Fruit fly (Drosophila melanogaster) whole organism, embryonic: ENCODE results near the gene CG11350.

ENCODE experiments used
- Blimp-1 ChIP-seq: fragments of 200-800 bp; sonication (Bioruptor generic); optimal IDR thresholded peaks from 3 replicates; lab custom pipeline; 2018; ENCODE audit warnings: missing biosample characterization, missing genetic modification characterization, mild to moderate bottlenecking, moderate library complexity, missing genetic modification reagents
- BtbVII ChIP-seq: fragments of 200-800 bp; sonication (Bioruptor generic); optimal IDR thresholded peaks from 3 replicates; lab custom pipeline; 2017; ENCODE audit warnings: missing biosample characterization, mild to moderate bottlenecking, missing genetic modification characterization
- CG10431 ChIP-seq: fragments of 200-800 bp; sonication (Bioruptor generic); optimal IDR thresholded peaks from 3 replicates; lab custom pipeline; 2018; ENCODE audit warnings: missing biosample characterization, mild to moderate bottlenecking, missing genetic modification characterization
- CG11247 ChIP-seq: fragments of 200-800 bp; sonication (Bioruptor generic); IDR thresholded peaks from 2 replicates; pipeline ENCODE4 v1.3.6; 2022; ENCODE audit warnings: missing biosample characterization, missing genetic modification characterization
- CG11695 ChIP-seq: fragments of 200-800 bp; sonication (Bioruptor generic); IDR thresholded peaks from 3 replicates; pipeline ENCODE4 v1.3.6; 2022; ENCODE audit warnings: missing biosample characterization, missing genetic modification characterization
- CG12155 ChIP-seq: fragments of 200-800 bp; sonication (Bioruptor generic); optimal IDR thresholded peaks from 3 replicates; lab custom pipeline; 2016; ENCODE audit warnings: missing biosample characterization, missing genetic modification characterization
- CG12299 ChIP-seq: fragments of 200-800 bp; sonication (Bioruptor generic); optimal IDR thresholded peaks from 2 replicates; lab custom pipeline; 2018; ENCODE audit warnings: missing biosample characterization, mild to moderate bottlenecking, missing genetic modification characterization
- CG13287 ChIP-seq: fragments of 200-800 bp; sonication (Bioruptor generic); IDR thresholded peaks from 2 replicates; pipeline ENCODE4 v1.3.6; 2022; ENCODE audit warnings: missing biosample characterization, missing genetic modification characterization; ENCODE audit not compliant: partially characterized antibody
- CG1602 ChIP-seq: fragments of 200-800 bp; sonication (Bioruptor generic); optimal IDR thresholded peaks from 3 replicates; lab custom pipeline; 2016; ENCODE audit warnings: missing biosample characterization, missing genetic modification characterization
- CG17912 ChIP-seq: fragments of 200-800 bp; sonication (Bioruptor generic); optimal IDR thresholded peaks from 2 replicates; lab custom pipeline; 2018; ENCODE audit warnings: missing biosample characterization, mild to moderate bottlenecking, missing genetic modification characterization
- CG18476 ChIP-seq: fragments of 200-800 bp; sonication (Bioruptor generic); optimal IDR thresholded peaks from 2 replicates; lab custom pipeline; 2016; ENCODE audit warnings: missing biosample characterization, mild to moderate bottlenecking, missing genetic modification characterization
- CG30020 ChIP-seq: fragments of 200-800 bp; optimal IDR thresholded peaks from 2 replicates; lab custom pipeline; 2019; ENCODE audit warnings: missing biosample characterization, mild to moderate bottlenecking, missing genetic modification characterization, moderate library complexity
- CG3065 ChIP-seq: fragments of 200-800 bp; sonication (Bioruptor generic); optimal IDR thresholded peaks from 2 replicates; lab custom pipeline; 2016; ENCODE audit warnings: missing biosample characterization, missing genetic modification characterization
- CG31224 ChIP-seq: fragments of 200-800 bp; sonication (Bioruptor generic); IDR thresholded peaks from 2 replicates; pipeline ENCODE4 v1.3.6; 2022; ENCODE audit warnings: missing biosample characterization, missing genetic modification characterization
- CG31388 ChIP-seq: fragments of 200-800 bp; sonication (Bioruptor generic); optimal IDR thresholded peaks from 2 replicates; lab custom pipeline; 2016; ENCODE audit warnings: missing biosample characterization, missing genetic modification characterization
- CG34422 ChIP-seq: fragments of 200-800 bp; sonication (Bioruptor generic); IDR thresholded peaks from 3 replicates; pipeline ENCODE4 v1.3.6; 2022; ENCODE audit warnings: missing biosample characterization, missing genetic modification characterization
- CG3995 ChIP-seq: fragments of 200-800 bp; sonication (Bioruptor generic); optimal IDR thresholded peaks from 3 replicates; lab custom pipeline; 2016; ENCODE audit warnings: missing biosample characterization, missing genetic modification characterization
- CG4282 ChIP-seq: fragments of 200-800 bp; sonication (Bioruptor generic); optimal IDR thresholded peaks from 2 replicates; lab custom pipeline; 2016; ENCODE audit warnings: missing biosample characterization, missing genetic modification characterization
- CG8478 ChIP-seq: fragments of >200 bp; optimal IDR thresholded peaks from 2 replicates; lab custom pipeline; 2018
- CG8765 ChIP-seq: fragments of 200-800 bp; sonication (Bioruptor generic); IDR thresholded peaks from 2 replicates; pipeline ENCODE4 v1.3.6; 2022; ENCODE audit warnings: missing biosample characterization, missing genetic modification characterization
- CG9797 ChIP-seq: fragments of 200-800 bp; sonication (Bioruptor generic); optimal IDR thresholded peaks from 3 replicates; lab custom pipeline; 2018; ENCODE audit warnings: missing biosample characterization, mild to moderate bottlenecking, missing genetic modification characterization
- Dbx ChIP-seq: fragments of 200-800 bp; sonication (Bioruptor generic); IDR thresholded peaks from 3 replicates; pipeline ENCODE4 v1.3.6; 2022; ENCODE audit warnings: missing biosample characterization, missing genetic modification characterization
- Drgx ChIP-seq: fragments of 200-800 bp; sonication (Bioruptor generic); IDR thresholded peaks from 2 replicates; pipeline ENCODE4 v1.3.6; 2022; ENCODE audit warnings: missing biosample characterization, missing genetic modification characterization
- Ets97D ChIP-seq: fragments of 200-800 bp; sonication (Bioruptor generic); optimal IDR thresholded peaks from 3 replicates; lab custom pipeline; 2016; ENCODE audit warnings: missing biosample characterization, missing genetic modification characterization
- Fer3 ChIP-seq: fragments of 200-800 bp; sonication (Bioruptor generic); optimal IDR thresholded peaks from 2 replicates; lab custom pipeline; 2018; ENCODE audit warnings: missing biosample characterization, mild to moderate bottlenecking, missing genetic modification characterization, moderate library complexity
- HHEX ChIP-seq: fragments of 200-800 bp; sonication (Bioruptor generic); optimal IDR thresholded peaks from 3 replicates; lab custom pipeline; 2017; ENCODE audit warnings: missing biosample characterization, mild to moderate bottlenecking, missing genetic modification characterization, missing genetic modification reagents
- Hsf ChIP-seq: fragments of 200-800 bp; sonication (Bioruptor generic); optimal IDR thresholded peaks from 3 replicates; lab custom pipeline; 2016; ENCODE audit warnings: missing biosample characterization, missing genetic modification characterization
- Lhr ChIP-seq: fragments of 200-800 bp; sonication (Bioruptor generic); optimal IDR thresholded peaks from 3 replicates; lab custom pipeline; 2017; ENCODE audit warnings: mild to moderate bottlenecking, missing biosample characterization, missing genetic modification reagents, missing genetic modification characterization
- Meics ChIP-seq: fragments of 200-800 bp; sonication (Bioruptor generic); optimal IDR thresholded peaks from 2 replicates; lab custom pipeline; 2017; ENCODE audit warnings: missing biosample characterization, mild to moderate bottlenecking, missing genetic modification characterization
- Nf-YA ChIP-seq: fragments of 200-800 bp; sonication (Bioruptor generic); IDR thresholded peaks from 2 replicates; pipeline ENCODE4 v1.3.6; 2022; ENCODE audit warnings: missing biosample characterization, missing genetic modification characterization
- NfI ChIP-seq: fragments of 200-800 bp; sonication (Bioruptor generic); optimal IDR thresholded peaks from 3 replicates; lab custom pipeline; 2018; ENCODE audit warnings: missing biosample characterization, mild to moderate bottlenecking, missing genetic modification characterization, moderate library complexity
- Oaz ChIP-seq: fragments of 200-800 bp; sonication (Bioruptor generic); IDR thresholded peaks from 2 replicates; pipeline ENCODE4 v1.3.6; 2022; ENCODE audit warnings: missing biosample characterization, missing genetic modification characterization
- Optix ChIP-seq: fragments of 200-800 bp; sonication (Bioruptor generic); IDR thresholded peaks from 3 replicates; pipeline ENCODE4 v1.3.6; 2022; ENCODE audit warnings: missing biosample characterization, missing genetic modification characterization
- Rfx ChIP-seq: fragments of 200-800 bp; sonication (Bioruptor generic); IDR thresholded peaks from 2 replicates; pipeline ENCODE4 v1.3.6; 2022; ENCODE audit warnings: missing biosample characterization, missing genetic modification characterization
- Stat92E ChIP-seq, 3 experiments: fragments of >200 bp in 2 of 3; fragments of 200-800 bp in 1 of 3; sonication (Bioruptor generic) in 1 of 3; optimal IDR thresholded peaks; 2 replicates each; lab custom pipeline; 2017 to 2019; ENCODE audit warnings: missing biosample characterization in 3 of 3, missing genetic modification characterization in 3 of 3, mild to moderate bottlenecking in 1 of 3, moderate library complexity in 1 of 3
- abd-A ChIP-seq: fragments of 200-800 bp; sonication (Bioruptor generic); optimal IDR thresholded peaks from 3 replicates; lab custom pipeline; 2019; ENCODE audit warnings: missing biosample characterization, mild to moderate bottlenecking, missing genetic modification characterization, moderate library complexity
- bowl ChIP-seq: fragments of 200-800 bp; sonication (Bioruptor generic); IDR thresholded peaks from 2 replicates; pipeline ENCODE4 v1.3.6; 2022; ENCODE audit warnings: missing biosample characterization, missing genetic modification characterization
- cg ChIP-seq: fragments of 200-800 bp; sonication (Bioruptor generic); optimal IDR thresholded peaks from 3 replicates; lab custom pipeline; 2019; ENCODE audit warnings: missing biosample characterization, mild to moderate bottlenecking, missing genetic modification characterization, moderate library complexity
- cwo ChIP-seq: fragments of 200-800 bp; sonication (Bioruptor generic); optimal IDR thresholded peaks from 3 replicates; lab custom pipeline; 2017; ENCODE audit warnings: missing biosample characterization, missing genetic modification characterization, mild to moderate bottlenecking, moderate library complexity, missing genetic modification reagents
- da ChIP-seq: fragments of 200-800 bp; sonication (Bioruptor generic); optimal IDR thresholded peaks from 2 replicates; lab custom pipeline; 2016; ENCODE audit warnings: missing biosample characterization, missing genetic modification characterization
- emc ChIP-seq: fragments of 200-800 bp; sonication (Bioruptor generic); optimal IDR thresholded peaks from 2 replicates; lab custom pipeline; 2016; ENCODE audit warnings: missing biosample characterization, missing genetic modification characterization
- ems ChIP-seq: fragments of 200-800 bp; sonication (Bioruptor generic); optimal IDR thresholded peaks from 3 replicates; lab custom pipeline; 2016; ENCODE audit warnings: missing biosample characterization, missing genetic modification characterization
- eve ChIP-seq, 2 experiments: fragments of >200 bp; optimal IDR thresholded peaks; 2 replicates each; lab custom pipeline; 2017; ENCODE audit warnings: missing biosample characterization in 2 of 2, missing genetic modification characterization in 2 of 2
- gce ChIP-seq: fragments of 200-800 bp; sonication (Bioruptor generic); IDR thresholded peaks from 3 replicates; pipeline ENCODE4 v1.3.6; 2022; ENCODE audit warnings: missing biosample characterization, missing genetic modification characterization
- gfzf ChIP-seq: fragments of 200-800 bp; sonication (Bioruptor generic); optimal IDR thresholded peaks from 2 replicates; lab custom pipeline; 2016; ENCODE audit warnings: missing biosample characterization, mild to moderate bottlenecking, missing genetic modification characterization, moderate library complexity
- ken ChIP-seq: fragments of 200-800 bp; sonication (Bioruptor generic); IDR thresholded peaks from 3 replicates; pipeline ENCODE4 v1.3.6; 2022; ENCODE audit warnings: missing biosample characterization, missing genetic modification characterization
- pzg ChIP-seq: fragments of 200-800 bp; sonication (Bioruptor generic); optimal IDR thresholded peaks from 3 replicates; lab custom pipeline; 2018; ENCODE audit warnings: missing biosample characterization, mild to moderate bottlenecking, missing genetic modification characterization, moderate library complexity
- tna ChIP-seq: fragments of 200-800 bp; sonication (Bioruptor generic); IDR thresholded peaks from 2 replicates; pipeline ENCODE4 v1.3.6; 2022; ENCODE audit warnings: missing biosample characterization, missing genetic modification characterization; ENCODE audit not compliant: partially characterized antibody
- vnd ChIP-seq: fragments of 200-800 bp; sonication (Bioruptor generic); IDR thresholded peaks from 3 replicates; pipeline ENCODE4 v1.3.6; 2022; ENCODE audit warnings: missing biosample characterization, missing genetic modification characterization; ENCODE audit not compliant: partially characterized antibody
- zfh1 ChIP-seq: fragments of 200-800 bp; sonication (Bioruptor generic); IDR thresholded peaks from 3 replicates; pipeline ENCODE4 v1.3.6; 2022; ENCODE audit warnings: missing biosample characterization, missing genetic modification characterization

The CG11350 gene

dm6 chr3L:4474946-4475470 is 7.6 kb upstream of the CG11350 start (continued):
- TF ChIP-seq BtbVII (GFP tag; lab: Kevin White, UChicago) (peak; percentile 94), bowl (GFP tag; lab: Robert Waterston, UW) (peak; percentile 42; the same call in 1 of the 2 replicates), CG1602 (GFP tag; lab: Kevin White, UChicago) (no peak), Ets97D (GFP tag; lab: Kevin White, UChicago) (peak; percentile 98), abd-A (peak; percentile 84), NfI (GFP tag; lab: Kevin White, UChicago) (peak; percentile 95), Dbx (GFP tag; lab: Robert Waterston, UW) (0 out of 3 replicates have a peak, but pooled peaks have one; percentile 50), gce (peak; percentile 89; the same call in 2 of the 3 replicates), da (GFP tag; lab: Kevin White, UChicago) (no peak), CG13287 (GFP tag; lab: Robert Waterston, UW) (peak; percentile 29; the same call in 1 of the 2 replicates), CG30020 (tag; lab: Kevin White, UChicago) (no peak), Rfx (peak; percentile 74), gfzf (GFP tag; lab: Kevin White, UChicago) (no peak), Oaz (no peak), vnd (GFP tag; lab: Robert Waterston, UW) (no peak), CG4282 (GFP tag; lab: Kevin White, UChicago) (no peak), CG3065 (peak; percentile 39), Fer3 (tag; lab: Kevin White, UChicago) (peak; percentile 87), Nf-YA (peak; percentile 33; the same call in 1 of the 2 replicates), CG10431 (GFP tag; lab: Kevin White, UChicago) (peak; percentile 84), CG9797 (no peak), CG31388 (no peak), CG11695 (GFP tag; lab: Robert Waterston, UW) (0 out of 3 replicates have a peak, but pooled peaks have one; percentile 44), Blimp-1 (GFP tag; lab: Kevin White, UChicago) (peak; percentile 73), eve (GFP tag; optimal IDR thresholded peaks at IDR 0.05; lab: Kevin White, UChicago) (peak in 1 of 2 experiments; percentile 62), Stat92E (GFP tag; optimal IDR thresholded peaks at IDR 0.05; lab: Kevin White, UChicago) (no peak), Meics (peak; percentile 93), cg (GFP tag; lab: Kevin White, UChicago) (no peak), Lhr (GFP tag; lab: Kevin White, UChicago) (peak; percentile 78), CG31224 (GFP tag; lab: Robert Waterston, UW) (0 out of 2 replicates have a peak, but pooled peaks have one; percentile 34), HHEX (GFP tag; lab: Kevin White, UChicago) (peak; percentile 92), Hsf (GFP tag; lab: Kevin White, UChicago) (peak; percentile 72), CG11247 (GFP tag; lab: Robert Waterston, UW) (peak; percentile 62), CG3995 (GFP tag; lab: Kevin White, UChicago) (peak; percentile 50), ken (GFP tag; lab: Robert Waterston, UW) (peak; percentile 27; the same call in 1 of the 3 replicates), CG12155 (GFP tag; lab: Kevin White, UChicago) (peak; percentile 33), CG34422 (GFP tag; lab: Robert Waterston, UW) (peak; percentile 46; the same call in 1 of the 3 replicates), CG8478 (no peak), CG8765 (GFP tag; lab: Robert Waterston, UW) (no peak), tna (no peak), zfh1 (GFP tag; lab: Robert Waterston, UW) (peak; percentile 74), Optix (no peak), CG17912 (peak; percentile 98), CG12299 (tag; lab: Kevin White, UChicago) (peak; percentile 76), pzg (no peak), ems (peak; percentile 70), Drgx (GFP tag; lab: Robert Waterston, UW) (no peak; the same call in 1 of the 2 replicates), cwo (peak; percentile 70), CG18476 (GFP tag; lab: Kevin White, UChicago) (peak; percentile 32), emc (GFP tag; lab: Kevin White, UChicago) (peak; percentile 55)
